Worm (Caenorhabditis elegans) whole organism, L3 larva: ENCODE data around the gene F22F7.2.

ENCODE experiments used
- ZK546.5 ChIP-seq: sonication (generic microtip); optimal IDR thresholded peaks from 2 replicates; lab custom pipeline; 2017; ENCODE audit warnings: missing biosample characterization, missing genetic modification characterization
- aly-2 ChIP-seq: fragments of 150-350 bp; optimal IDR thresholded peaks from 2 replicates; lab custom pipeline; 2014; ENCODE audit warnings: missing biosample characterization, missing genetic modification characterization
- ama-1 ChIP-seq: fragments of 150-350 bp; optimal IDR thresholded peaks from 2 replicates; lab custom pipeline; 2018
- ceh-28 ChIP-seq: fragments of 150-350 bp; optimal IDR thresholded peaks from 2 replicates; lab custom pipeline; 2014; ENCODE audit warnings: missing biosample characterization, missing genetic modification reagents, missing genetic modification characterization
- mdl-1 ChIP-seq: fragments of 150-350 bp; optimal IDR thresholded peaks from 2 replicates; lab custom pipeline; 2014; ENCODE audit warnings: missing biosample characterization, missing genetic modification characterization
- nhr-25 ChIP-seq: sonication (generic microtip); optimal IDR thresholded peaks from 2 replicates; lab custom pipeline; 2017; ENCODE audit warnings: missing biosample characterization, missing genetic modification characterization
- pha-4 ChIP-seq: fragments of 150-350 bp; optimal IDR thresholded peaks from 2 replicates; lab custom pipeline; 2014; ENCODE audit warnings: missing biosample characterization, missing genetic modification reagents, missing genetic modification characterization
- pqm-1 ChIP-seq: fragments of 150-350 bp; optimal IDR thresholded peaks from 2 replicates; lab custom pipeline; 2017; ENCODE audit warnings: missing biosample characterization, missing genetic modification characterization, inconsistent platforms
- unc-62 ChIP-seq: fragments of 150-350 bp; sonication (generic microtip); optimal IDR thresholded peaks from 4 replicates; lab custom pipeline; 2014; ENCODE audit warnings: missing biosample characterization, missing genetic modification reagents, missing genetic modification characterization
- zag-1 ChIP-seq: fragments of 150-350 bp; optimal IDR thresholded peaks from 2 replicates; lab custom pipeline; 2014; ENCODE audit warnings: missing biosample characterization, missing genetic modification characterization

- TF ChIP-seq ama-1 (no peak), nhr-25 (tag; lab: Kevin White, UChicago) (no peak), ZK546.5 (tag; lab: Kevin White, UChicago) (no peak), unc-62 (no peak), pha-4 (tag; lab: Kevin White, UChicago) (no peak), ceh-28 (no peak), pqm-1 (tag; lab: Kevin White, UChicago) (no peak), zag-1 (tag; lab: Kevin White, UChicago) (no peak), aly-2 (tag; lab: Kevin White, UChicago) (no peak), mdl-1 (tag; lab: Kevin White, UChicago) (no peak)
Measured at ce11 chrV:2083869-2084268, 38.7 kb upstream of the F22F7.2 start.
